Fruit fly (Drosophila melanogaster) whole organism, embryonic: ENCODE data around the gene sau.
A peak's percentile ranks its signal among the peaks of the same experiment; 100 is the strongest.

Source experiments
- ATbp ChIP-seq: fragments of 200-800 bp; sonication (Bioruptor generic); optimal IDR thresholded peaks from 2 replicates; lab custom pipeline; 2017; ENCODE audit warnings: missing biosample characterization, mild to moderate bottlenecking, missing genetic modification characterization, missing genetic modification reagents
- CG12219 ChIP-seq: fragments of 200-800 bp; sonication (Bioruptor generic); optimal IDR thresholded peaks from 3 replicates; lab custom pipeline; 2018; ENCODE audit warnings: missing biosample characterization, mild to moderate bottlenecking, missing genetic modification characterization
- CG1233 ChIP-seq: fragments of 200-800 bp; sonication (Bioruptor generic); optimal IDR thresholded peaks from 4 replicates; lab custom pipeline; 2018; ENCODE audit warnings: missing biosample characterization, mild to moderate bottlenecking, missing genetic modification characterization
- CG13624 ChIP-seq: fragments of 200-800 bp; sonication (Bioruptor generic); optimal IDR thresholded peaks from 2 replicates; lab custom pipeline; 2016; ENCODE audit warnings: missing biosample characterization, missing genetic modification characterization
- CG15514 ChIP-seq: fragments of 200-800 bp; sonication (Bioruptor generic); optimal IDR thresholded peaks from 3 replicates; lab custom pipeline; 2017; ENCODE audit warnings: missing biosample characterization, missing genetic modification characterization, mild to moderate bottlenecking, moderate library complexity, missing genetic modification reagents
- CG15601 ChIP-seq: fragments of 200-800 bp; sonication (Bioruptor generic); optimal IDR thresholded peaks from 3 replicates; lab custom pipeline; 2019; ENCODE audit warnings: missing biosample characterization, mild to moderate bottlenecking, missing genetic modification characterization, moderate library complexity
- CG2678 ChIP-seq: fragments of 200-800 bp; sonication (Bioruptor generic); optimal IDR thresholded peaks from 3 replicates; lab custom pipeline; 2019; ENCODE audit warnings: missing biosample characterization, mild to moderate bottlenecking, missing genetic modification characterization, moderate library complexity
- CG30431 ChIP-seq: fragments of 200-800 bp; sonication (Bioruptor generic); optimal IDR thresholded peaks from 2 replicates; lab custom pipeline; 2017; ENCODE audit warnings: missing biosample characterization, missing genetic modification characterization
- CG4404 ChIP-seq: fragments of 200-800 bp; sonication (Bioruptor generic); IDR thresholded peaks from 2 replicates; pipeline ENCODE4 v1.3.6; 2022; ENCODE audit warnings: missing biosample characterization, missing genetic modification characterization
- CG4730 ChIP-seq: fragments of 200-800 bp; sonication (Bioruptor generic); IDR thresholded peaks from 2 replicates; pipeline ENCODE4 v1.3.6; 2022; ENCODE audit warnings: missing biosample characterization, missing genetic modification characterization
- CG6765 ChIP-seq: fragments of 200-800 bp; sonication (Bioruptor generic); optimal IDR thresholded peaks from 3 replicates; lab custom pipeline; 2017; ENCODE audit warnings: missing biosample characterization, mild to moderate bottlenecking, missing genetic modification characterization
- CG7271 ChIP-seq: fragments of 200-800 bp; sonication (Bioruptor generic); optimal IDR thresholded peaks from 2 replicates; lab custom pipeline; 2018; ENCODE audit warnings: missing biosample characterization, mild to moderate bottlenecking, missing genetic modification characterization, moderate library complexity
- CG7556 ChIP-seq: fragments of 200-800 bp; sonication (Bioruptor generic); optimal IDR thresholded peaks from 2 replicates; lab custom pipeline; 2017; ENCODE audit warnings: missing biosample characterization, mild to moderate bottlenecking, missing genetic modification characterization
- CG8765 ChIP-seq: fragments of 200-800 bp; sonication (Bioruptor generic); IDR thresholded peaks from 2 replicates; pipeline ENCODE4 v1.3.6; 2022; ENCODE audit warnings: missing biosample characterization, missing genetic modification characterization
- CG9215 ChIP-seq: fragments of 200-800 bp; sonication (Bioruptor generic); IDR thresholded peaks from 2 replicates; pipeline ENCODE4 v1.3.6; 2022; ENCODE audit warnings: missing biosample characterization, missing genetic modification characterization
- CG9817 ChIP-seq: fragments of 200-800 bp; sonication (Bioruptor generic); optimal IDR thresholded peaks from 2 replicates; lab custom pipeline; 2018; ENCODE audit warnings: missing biosample characterization, mild to moderate bottlenecking, missing genetic modification characterization, moderate library complexity
- CG9876 ChIP-seq: fragments of 200-800 bp; sonication (Bioruptor generic); optimal IDR thresholded peaks from 2 replicates; lab custom pipeline; 2016; ENCODE audit warnings: missing biosample characterization, missing genetic modification characterization
- Dad ChIP-seq: fragments of 200-800 bp; sonication (Bioruptor generic); optimal IDR thresholded peaks from 3 replicates; lab custom pipeline; 2016; ENCODE audit warnings: missing biosample characterization, missing genetic modification characterization
- Fer2 ChIP-seq: fragments of 200-800 bp; sonication (Bioruptor generic); optimal IDR thresholded peaks from 2 replicates; lab custom pipeline; 2018; ENCODE audit warnings: missing biosample characterization, mild to moderate bottlenecking, missing genetic modification characterization, moderate library complexity
- Hmr ChIP-seq: fragments of 200-800 bp; sonication (Bioruptor generic); optimal IDR thresholded peaks from 3 replicates; lab custom pipeline; 2017; ENCODE audit warnings: mild to moderate bottlenecking, missing biosample characterization, missing genetic modification reagents, missing genetic modification characterization
- Hr39 ChIP-seq: fragments of >200 bp; optimal IDR thresholded peaks from 2 replicates; lab custom pipeline; 2017
- Nf-YB ChIP-seq: fragments of 200-800 bp; sonication (Bioruptor generic); optimal IDR thresholded peaks from 3 replicates; lab custom pipeline; 2019; ENCODE audit warnings: missing biosample characterization, mild to moderate bottlenecking, missing genetic modification characterization, moderate library complexity
- Ravus ChIP-seq: fragments of 200-800 bp; sonication (Bioruptor generic); IDR thresholded peaks from 2 replicates; pipeline ENCODE4 v1.3.6; 2022; ENCODE audit warnings: missing biosample characterization, missing genetic modification characterization
- Rx ChIP-seq: fragments of 200-800 bp; sonication (Bioruptor generic); IDR thresholded peaks from 2 replicates; pipeline ENCODE4 v1.3.6; 2022; ENCODE audit warnings: missing biosample characterization, missing genetic modification characterization
- Usf ChIP-seq: fragments of 200-800 bp; sonication (Bioruptor generic); optimal IDR thresholded peaks from 2 replicates; lab custom pipeline; 2017; ENCODE audit warnings: missing genotype, missing biosample characterization, missing genetic modification characterization
- Xrp1 ChIP-seq: fragments of 200-800 bp; sonication (Bioruptor generic); IDR thresholded peaks from 2 replicates; pipeline ENCODE4 v1.3.6; 2022; ENCODE audit warnings: missing biosample characterization, missing genetic modification characterization
- abd-A ChIP-seq: fragments of 200-800 bp; sonication (Bioruptor generic); optimal IDR thresholded peaks from 3 replicates; lab custom pipeline; 2019; ENCODE audit warnings: missing biosample characterization, mild to moderate bottlenecking, missing genetic modification characterization, moderate library complexity
- cwo ChIP-seq: fragments of 200-800 bp; sonication (Bioruptor generic); optimal IDR thresholded peaks from 3 replicates; lab custom pipeline; 2017; ENCODE audit warnings: missing biosample characterization, missing genetic modification characterization, mild to moderate bottlenecking, moderate library complexity, missing genetic modification reagents
- dpn ChIP-seq, 2 experiments: fragments of 200-800 bp; sonication (Bioruptor generic); optimal IDR thresholded peaks; 3 replicates each; lab custom pipeline; 2016; ENCODE audit warnings: missing biosample characterization in 2 of 2, missing genetic modification characterization in 2 of 2
- fd3F ChIP-seq: fragments of 200-800 bp; sonication (Bioruptor generic); optimal IDR thresholded peaks from 2 replicates; lab custom pipeline; 2018; ENCODE audit warnings: missing biosample characterization, mild to moderate bottlenecking, missing genetic modification characterization, moderate library complexity
- hth ChIP-seq: fragments of >200 bp; optimal IDR thresholded peaks from 2 replicates; lab custom pipeline; 2017; ENCODE audit warnings: inconsistent platforms
- ken ChIP-seq: fragments of 200-800 bp; sonication (Bioruptor generic); IDR thresholded peaks from 3 replicates; pipeline ENCODE4 v1.3.6; 2022; ENCODE audit warnings: missing biosample characterization, missing genetic modification characterization
- lbe ChIP-seq: fragments of 200-800 bp; sonication (Bioruptor generic); optimal IDR thresholded peaks from 2 replicates; lab custom pipeline; 2016; ENCODE audit warnings: missing biosample characterization, mild to moderate bottlenecking, missing genetic modification characterization
- lilli ChIP-seq: fragments of 200-800 bp; sonication (Bioruptor generic); optimal IDR thresholded peaks from 3 replicates; lab custom pipeline; 2016; ENCODE audit warnings: missing biosample characterization, missing genetic modification characterization
- nau ChIP-seq: fragments of 200-800 bp; sonication (Bioruptor generic); optimal IDR thresholded peaks from 3 replicates; lab custom pipeline; 2017; ENCODE audit warnings: missing biosample characterization, mild to moderate bottlenecking, missing genetic modification characterization, missing genetic modification reagents
- nmo ChIP-seq: fragments of 200-800 bp; sonication (Bioruptor generic); optimal IDR thresholded peaks from 2 replicates; lab custom pipeline; 2018; ENCODE audit warnings: missing biosample characterization, mild to moderate bottlenecking, missing genetic modification characterization, moderate library complexity
- odd ChIP-seq: fragments of 200-800 bp; sonication (Bioruptor generic); optimal IDR thresholded peaks from 2 replicates; lab custom pipeline; 2017; ENCODE audit warnings: missing biosample characterization, mild to moderate bottlenecking, missing genetic modification characterization
- org-1 ChIP-seq: fragments of 200-800 bp; sonication (Bioruptor generic); optimal IDR thresholded peaks from 2 replicates; lab custom pipeline; 2017; ENCODE audit warnings: missing biosample characterization, missing genetic modification characterization
- pb ChIP-seq: fragments of 200-800 bp; sonication (Bioruptor generic); optimal IDR thresholded peaks from 3 replicates; lab custom pipeline; 2016; ENCODE audit warnings: missing biosample characterization, missing genetic modification characterization
- pnt ChIP-seq: fragments of 200-800 bp; sonication (Bioruptor generic); optimal IDR thresholded peaks from 3 replicates; lab custom pipeline; 2016; ENCODE audit warnings: missing biosample characterization, missing genetic modification characterization
- prd ChIP-seq, 3 experiments: fragments of >200 bp in 2 of 3; fragments of 200-800 bp in 1 of 3; sonication (Bioruptor generic) in 1 of 3; optimal IDR thresholded peaks in 2 of 3; IDR thresholded peaks in 1 of 3; 2 replicates in 2 of 3; 3 replicates in 1 of 3; pipeline versions ENCODE4 v1.3.6 to Lab custom; 2017 to 2022; ENCODE audit warnings: missing biosample characterization in 1 of 3, missing genetic modification characterization in 1 of 3
- pros ChIP-seq: fragments of 200-800 bp; sonication (Bioruptor generic); optimal IDR thresholded peaks from 3 replicates; lab custom pipeline; 2019; ENCODE audit warnings: missing biosample characterization, mild to moderate bottlenecking, missing genetic modification characterization, moderate library complexity
- ro ChIP-seq: fragments of 200-800 bp; sonication (Bioruptor generic); IDR thresholded peaks from 2 replicates; pipeline ENCODE4 v1.3.6; 2022; ENCODE audit warnings: missing biosample characterization, missing genetic modification characterization
- scrt ChIP-seq: fragments of 200-800 bp; sonication (Bioruptor generic); optimal IDR thresholded peaks from 2 replicates; lab custom pipeline; 2018; ENCODE audit warnings: missing biosample characterization, mild to moderate bottlenecking, missing genetic modification characterization, moderate library complexity
- shn ChIP-seq: fragments of 200-800 bp; sonication (Bioruptor generic); optimal IDR thresholded peaks from 3 replicates; lab custom pipeline; 2016; ENCODE audit warnings: missing biosample characterization, missing genetic modification characterization
- sisA ChIP-seq: fragments of 200-800 bp; sonication (Bioruptor generic); IDR thresholded peaks from 2 replicates; pipeline ENCODE4 v1.3.6; 2022; ENCODE audit warnings: missing biosample characterization, missing genetic modification characterization
- slou ChIP-seq: fragments of 200-800 bp; sonication (Bioruptor generic); optimal IDR thresholded peaks from 3 replicates; lab custom pipeline; 2016; ENCODE audit warnings: missing biosample characterization, missing genetic modification characterization
- vfl ChIP-seq: fragments of 200-800 bp; sonication (Bioruptor generic); optimal IDR thresholded peaks from 2 replicates; lab custom pipeline; 2016; ENCODE audit warnings: missing biosample characterization, missing genetic modification characterization
- zfh2 ChIP-seq: fragments of 200-800 bp; sonication (Bioruptor generic); optimal IDR thresholded peaks from 2 replicates; lab custom pipeline; 2016; ENCODE audit warnings: missing biosample characterization, missing genetic modification characterization

Gene sau

DNA sequence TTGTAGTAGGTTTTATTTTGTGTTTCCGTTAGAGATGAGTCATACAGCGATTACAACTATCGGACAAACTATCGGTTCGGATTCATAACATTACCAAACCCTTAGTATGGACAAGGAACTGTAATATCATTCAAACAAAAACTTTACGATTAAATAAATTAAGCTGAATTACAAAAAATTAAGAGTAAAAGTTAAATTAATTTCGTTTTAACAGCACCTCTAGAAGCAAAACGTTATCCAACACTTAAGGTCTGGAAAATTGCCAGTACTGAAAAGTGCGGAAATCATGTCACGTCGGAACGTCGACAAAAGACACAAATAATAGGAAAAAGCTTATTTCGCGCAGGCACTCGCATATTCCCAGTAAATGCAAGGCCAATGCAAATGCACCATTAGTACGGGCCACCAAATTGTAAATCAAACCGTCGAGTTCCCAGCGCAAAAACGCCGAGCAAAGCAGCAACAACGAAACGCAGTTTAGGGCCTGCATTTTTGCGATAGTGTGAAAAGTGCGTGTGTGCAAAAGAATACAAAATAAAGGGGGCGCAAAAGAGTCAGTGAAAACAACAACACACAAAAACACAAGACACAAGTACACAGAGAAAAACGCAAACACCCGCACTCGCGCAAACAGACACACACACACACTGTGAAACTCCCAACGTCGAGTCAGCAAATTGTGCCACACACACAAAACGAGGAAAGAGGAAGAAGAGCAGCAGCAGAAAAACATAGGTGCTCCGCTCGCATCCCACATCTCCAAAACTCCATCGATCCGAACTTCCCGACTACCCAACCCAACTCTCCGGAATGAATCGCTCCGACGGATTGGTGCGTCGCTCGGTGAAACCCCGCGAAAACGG, at the start of gene sau, which contains the start of gene CG15387 (continued):
- TF ChIP-seq CG9817 (tag; lab: Kevin White, UChicago): peak; percentile 89
- TF ChIP-seq zfh2 (GFP tag; lab: Kevin White, UChicago): peak; percentile 93
- no peak for TF ChIP-seq hth (lab: Kevin White, UChicago)
- TF ChIP-seq Hmr (GFP tag; lab: Kevin White, UChicago): peak; percentile 89
- TF ChIP-seq CG15601 (tag; lab: Kevin White, UChicago): peak; percentile 72
- peak; percentile 80 for TF ChIP-seq CG6765
- no peak for TF ChIP-seq prd (optimal IDR thresholded peaks at IDR 0.05; lab: Kevin White, UChicago)
- peak; percentile 88 for TF ChIP-seq prd (GFP tag; IDR thresholded peaks at IDR 0.05; lab: Robert Waterston, UW)
- TF ChIP-seq Fer2: peak; percentile 85
- peak; percentile 86 for TF ChIP-seq pb (GFP tag; lab: Kevin White, UChicago)
- TF ChIP-seq pros: no peak
- TF ChIP-seq CG9876: peak; percentile 78
- peak; percentile 72 for TF ChIP-seq fd3F (GFP tag; lab: Kevin White, UChicago)
- TF ChIP-seq CG1233 (GFP tag; lab: Kevin White, UChicago): peak; percentile 82
- peak; percentile 83 for TF ChIP-seq Dad (GFP tag; lab: Kevin White, UChicago)
- TF ChIP-seq CG4404 (GFP tag; lab: Robert Waterston, UW): peak; percentile 79
- peak; percentile 71 for TF ChIP-seq scrt (GFP tag; lab: Kevin White, UChicago)
- TF ChIP-seq ro (GFP tag; lab: Robert Waterston, UW): peak; percentile 47; the same call in 1 of the 2 replicates
- TF ChIP-seq nmo: peak; percentile 91
- peak; percentile 19 for TF ChIP-seq CG7271 (tag; lab: Kevin White, UChicago)
- peak; percentile 64 for TF ChIP-seq Nf-YB (GFP tag; lab: Kevin White, UChicago)
- peak; percentile 77 for TF ChIP-seq CG9215 (GFP tag; lab: Robert Waterston, UW)
- TF ChIP-seq vfl (GFP tag; lab: Kevin White, UChicago): peak; percentile 86
- peak; percentile 67 for TF ChIP-seq CG8765
- TF ChIP-seq CG4730 (GFP tag; lab: Robert Waterston, UW): peak; percentile 66
- TF ChIP-seq Ravus (GFP tag; lab: Robert Waterston, UW): peak; percentile 46
- peak; percentile 87 to 95 for TF ChIP-seq dpn (GFP tag; optimal IDR thresholded peaks at IDR 0.05; lab: Kevin White, UChicago)
- TF ChIP-seq Xrp1 (GFP tag; lab: Robert Waterston, UW): peak; percentile 88
- peak; percentile 69 for TF ChIP-seq CG12219 (GFP tag; lab: Kevin White, UChicago)
- peak; percentile 56 for TF ChIP-seq ATbp
- peak; percentile 92 for TF ChIP-seq CG13624
- TF ChIP-seq abd-A (tag; lab: Kevin White, UChicago): no peak
- TF ChIP-seq lbe (GFP tag; lab: Kevin White, UChicago): peak; percentile 90
- TF ChIP-seq slou: peak; percentile 88
- peak; percentile 94 for TF ChIP-seq lilli (GFP tag; lab: Kevin White, UChicago)
- no peak for TF ChIP-seq Hr39
- peak; percentile 71 for TF ChIP-seq nau (GFP tag; lab: Kevin White, UChicago)
- TF ChIP-seq Usf (GFP tag; lab: Kevin White, UChicago): peak; percentile 64
- TF ChIP-seq CG7556 (GFP tag; lab: Kevin White, UChicago): peak; percentile 83
- TF ChIP-seq sisA (GFP tag; lab: Robert Waterston, UW): peak; percentile 83
- TF ChIP-seq Rx: peak; percentile 66
- TF ChIP-seq ken (GFP tag; lab: Robert Waterston, UW): peak; percentile 86
- peak; percentile 79 for TF ChIP-seq pnt
- TF ChIP-seq shn (GFP tag; lab: Kevin White, UChicago): peak; percentile 93
- TF ChIP-seq CG30431 (GFP tag; lab: Kevin White, UChicago): peak; percentile 50
- peak; percentile 86 for TF ChIP-seq CG15514 (GFP tag; lab: Kevin White, UChicago)
- TF ChIP-seq org-1 (GFP tag; lab: Kevin White, UChicago): peak; percentile 63
- peak; percentile 71 for TF ChIP-seq odd (GFP tag; lab: Kevin White, UChicago)
- TF ChIP-seq cwo (GFP tag; lab: Kevin White, UChicago): peak; percentile 65
- TF ChIP-seq CG2678 (tag; lab: Kevin White, UChicago): peak; percentile 88
